Fruit fly (Drosophila melanogaster): Measurements from ENCODE around the gene CG9095.

The CG9095 gene

DNA sequence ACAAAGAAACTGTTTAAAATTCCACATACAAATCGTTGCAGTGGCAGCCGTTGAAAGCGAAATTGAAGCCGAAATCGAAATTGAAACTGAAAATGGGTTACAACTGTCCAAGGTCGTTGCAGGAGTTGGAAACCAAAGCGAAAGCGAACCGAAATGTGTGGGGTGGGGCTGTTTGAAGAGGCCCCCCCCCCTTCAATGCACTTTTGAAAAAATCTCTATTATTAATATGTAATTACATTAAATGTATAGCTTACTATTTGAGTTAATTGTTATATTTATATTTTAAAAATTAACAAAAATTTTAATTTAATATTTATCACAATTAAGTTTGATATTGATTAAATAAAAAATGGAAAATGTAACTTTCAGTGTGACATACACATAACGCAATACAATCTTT lies 41.3 kb downstream of the CG9095 start (continued):
- TF ChIP-seq CG31365 (tag; optimal IDR thresholded peaks at IDR 0.05) (no peak), BtbVII (GFP tag; optimal IDR thresholded peaks at IDR 0.05) (no peak), fd3F (GFP tag; optimal IDR thresholded peaks at IDR 0.05) (no peak), CG10274 (GFP tag; optimal IDR thresholded peaks at IDR 0.05) (no peak), CG8290 (GFP tag; optimal IDR thresholded peaks at IDR 0.05) (no peak), CG8290 (tag; optimal IDR thresholded peaks at IDR 0.05) (no peak), B-H2 (GFP tag; optimal IDR thresholded peaks at IDR 0.05) (no peak), ara (GFP tag; IDR thresholded peaks at IDR 0.05) (no peak), CG3163 (GFP tag; optimal IDR thresholded peaks at IDR 0.05) (no peak), CG31388 (GFP tag; optimal IDR thresholded peaks at IDR 0.05) (no peak), nom (GFP tag; optimal IDR thresholded peaks at IDR 0.05) (no peak), Nf-YA (GFP tag; IDR thresholded peaks at IDR 0.05) (no peak), Dad (GFP tag; optimal IDR thresholded peaks at IDR 0.05) (no peak), CG18619 (GFP tag; optimal IDR thresholded peaks at IDR 0.05) (no peak), NfI (GFP tag; optimal IDR thresholded peaks at IDR 0.05) (no peak), Lim3 (GFP tag; IDR thresholded peaks at IDR 0.05) (no peak), HLH3B (GFP tag; IDR thresholded peaks at IDR 0.05) (peak; percentile 55; the same call in 1 of the 2 replicates), CG3838 (GFP tag; optimal IDR thresholded peaks at IDR 0.05) (no peak), pho (GFP tag; optimal IDR thresholded peaks at IDR 0.05) (no peak), CkIIα-i1 (GFP tag; IDR thresholded peaks at IDR 0.05) (no peak), Oaz (GFP tag; IDR thresholded peaks at IDR 0.05) (no peak), CG12071 (GFP tag; optimal IDR thresholded peaks at IDR 0.05) (no peak), CG4617 (GFP tag; optimal IDR thresholded peaks at IDR 0.05; ENCODE audit: borderline replicate concordance) (no peak), HLH54F (GFP tag; optimal IDR thresholded peaks at IDR 0.05) (no peak), repo (GFP tag; optimal IDR thresholded peaks at IDR 0.05) (no peak), CG14965 (GFP tag; optimal IDR thresholded peaks at IDR 0.05; ENCODE audit: borderline replicate concordance) (no peak), CG11093 (GFP tag; IDR thresholded peaks at IDR 0.05) (no peak), CG33213 (GFP tag; optimal IDR thresholded peaks at IDR 0.05) (no peak), cad (GFP tag; optimal IDR thresholded peaks at IDR 0.05) (no peak), Hey (tag; optimal IDR thresholded peaks at IDR 0.05) (no peak), CG13424 (tag; optimal IDR thresholded peaks at IDR 0.05) (peak; percentile 62), CG2120 (GFP tag; optimal IDR thresholded peaks at IDR 0.05) (no peak), Jarid2 (GFP tag; optimal IDR thresholded peaks at IDR 0.05) (no peak), H15 (GFP tag; IDR thresholded peaks at IDR 0.05) (no peak), CG12744 (GFP tag; optimal IDR thresholded peaks at IDR 0.05) (no peak), CG13296 (GFP tag; optimal IDR thresholded peaks at IDR 0.05) (no peak), gcm (GFP tag; optimal IDR thresholded peaks at IDR 0.05) (peak; percentile 12), knrl (GFP tag; IDR thresholded peaks at IDR 0.05; ENCODE audit: partially characterized antibody) (no peak), CG9797 (GFP tag; optimal IDR thresholded peaks at IDR 0.05) (no peak), Mad (GFP tag; optimal IDR thresholded peaks at IDR 0.05) (no peak), oc (tag; optimal IDR thresholded peaks at IDR 0.05) (peak; percentile 47), CG11504 (tag; optimal IDR thresholded peaks at IDR 0.05) (peak; percentile 73), dati (GFP tag; IDR thresholded peaks at IDR 0.05) (no peak), ato (GFP tag; IDR thresholded peaks at IDR 0.05; ENCODE audit: partially characterized antibody) (no peak), ftz-f1 (GFP tag; optimal IDR thresholded peaks at IDR 0.05) (no peak), odd (GFP tag; optimal IDR thresholded peaks at IDR 0.05) (no peak), Med (GFP tag) (no peak), CG6813 (GFP tag; optimal IDR thresholded peaks at IDR 0.05) (no peak), Fer3 (tag; optimal IDR thresholded peaks at IDR 0.05) (no peak), btn (GFP tag; optimal IDR thresholded peaks at IDR 0.05) (no peak), cwo (GFP tag; optimal IDR thresholded peaks at IDR 0.05) (no peak), CG11560 (tag; IDR thresholded peaks at IDR 0.05) (no peak)
